Comparison of ENCODE assay signal across 8 worm cellular contexts in genomic region chrIII:12556104-12556503, ce11.
A peak's percentile ranks its signal among the peaks of the same experiment; 100 is the strongest.
TF ChIP-seq lines count a peak whose summit lies in the region.

No protein-coding gene starts in this region.

TF ChIP-seq in whole organism, L1 larva, 84 proteins besides CTCF, POLR2A, EP300 and RAD21 (continues in another document):
- TF ChIP-seq skn-1 (tag; optimal IDR thresholded peaks at IDR 0.05; lab: Kevin White, UChicago) (no peak), nhr-85 (tag; lab: Kevin White, UChicago) (no peak), hpl-2 (GFP tag; optimal IDR thresholded peaks at IDR 0.05; lab: Kevin White, UChicago) (no peak), ama-1 (optimal IDR thresholded peaks at IDR 0.05; lab: Kevin White, UChicago) (no peak), nhr-12 (tag; optimal IDR thresholded peaks at IDR 0.05; lab: Kevin White, UChicago) (no peak), zag-1 (tag; optimal IDR thresholded peaks at IDR 0.05; lab: Kevin White, UChicago) (no peak), nhr-77 (tag; optimal IDR thresholded peaks at IDR 0.05; lab: Kevin White, UChicago) (no peak), lin-13 (GFP tag; optimal IDR thresholded peaks at IDR 0.05; lab: Kevin White, UChicago) (peak; percentile 35), mef-2 (tag; optimal IDR thresholded peaks at IDR 0.05; lab: Kevin White, UChicago) (peak; percentile 25), lin-14 (GFP tag; optimal IDR thresholded peaks at IDR 0.05; lab: Kevin White, UChicago) (peak; percentile 93), vab-15 (tag; optimal IDR thresholded peaks at IDR 0.05; lab: Kevin White, UChicago) (no peak), hlh-4 (tag; optimal IDR thresholded peaks at IDR 0.05; lab: Kevin White, UChicago) (no peak)

TF ChIP-seq in whole organism, L2 larva, 48 proteins besides CTCF, POLR2A, EP300 and RAD21 (continues in another document):
- TF ChIP-seq skn-1 (tag; optimal IDR thresholded peaks at IDR 0.05; lab: Kevin White, UChicago) (no peak), lin-13 (GFP tag; optimal IDR thresholded peaks at IDR 0.05; lab: Kevin White, UChicago) (peak; percentile 29), dmd-4 (tag; optimal IDR thresholded peaks at IDR 0.05; lab: Kevin White, UChicago) (no peak), nhr-23 (tag; optimal IDR thresholded peaks at IDR 0.05; lab: Kevin White, UChicago) (no peak), sma-9 (GFP tag; optimal IDR thresholded peaks at IDR 0.05; lab: Kevin White, UChicago) (peak; percentile 79), sma-9 (tag; optimal IDR thresholded peaks at IDR 0.05; lab: Kevin White, UChicago) (no peak), F13H6.1 (tag; optimal IDR thresholded peaks at IDR 0.05; lab: Kevin White, UChicago) (peak; percentile 88), mdl-1 (tag; optimal IDR thresholded peaks at IDR 0.05; lab: Kevin White, UChicago) (peak; percentile 65 to 85), zag-1 (tag; optimal IDR thresholded peaks at IDR 0.05; lab: Kevin White, UChicago) (peak; percentile 68), C34F6.9 (tag; optimal IDR thresholded peaks at IDR 0.05; lab: Kevin White, UChicago) (peak; percentile 81), lin-39 (tag; optimal IDR thresholded peaks at IDR 0.05; lab: Kevin White, UChicago) (no peak), aly-2 (tag; optimal IDR thresholded peaks at IDR 0.05; lab: Kevin White, UChicago) (no peak)

TF ChIP-seq in whole organism, L3 larva, 47 proteins besides CTCF, POLR2A, EP300 and RAD21 (continues in another document):
- TF ChIP-seq jun-1 (tag; optimal IDR thresholded peaks at IDR 0.05; lab: Kevin White, UChicago) (no peak), eor-1 (tag; optimal IDR thresholded peaks at IDR 0.05; lab: Kevin White, UChicago) (no peak), mdl-1 (tag; optimal IDR thresholded peaks at IDR 0.05; lab: Kevin White, UChicago) (peak; percentile 75), lin-39 (tag; optimal IDR thresholded peaks at IDR 0.05; lab: Kevin White, UChicago) (peak; percentile 81), R02D3.7 (tag; optimal IDR thresholded peaks at IDR 0.05; lab: Kevin White, UChicago) (no peak), lsy-12 (tag; optimal IDR thresholded peaks at IDR 0.05; lab: Kevin White, UChicago) (no peak), nhr-25 (tag; optimal IDR thresholded peaks at IDR 0.05; lab: Kevin White, UChicago) (no peak), snpc-4 (tag; optimal IDR thresholded peaks at IDR 0.05; lab: Kevin White, UChicago) (peak; percentile 47), nhr-28 (tag; optimal IDR thresholded peaks at IDR 0.05; lab: Kevin White, UChicago) (no peak), nhr-67 (tag; optimal IDR thresholded peaks at IDR 0.05; lab: Kevin White, UChicago) (no peak), ceh-9 (tag; optimal IDR thresholded peaks at IDR 0.05; lab: Kevin White, UChicago) (no peak), zag-1 (tag; optimal IDR thresholded peaks at IDR 0.05; lab: Kevin White, UChicago) (no peak), nhr-76 (tag; optimal IDR thresholded peaks at IDR 0.05; lab: Kevin White, UChicago) (no peak)

TF ChIP-seq in whole organism, L4 larva, 104 proteins besides CTCF, POLR2A, EP300 and RAD21 (continues in another document):
- TF ChIP-seq T20F7.1 (GFP tag; optimal IDR thresholded peaks at IDR 0.05; lab: Kevin White, UChicago) (no peak), nhr-28 (tag; optimal IDR thresholded peaks at IDR 0.05; lab: Kevin White, UChicago) (no peak), ztf-11 (tag; optimal IDR thresholded peaks at IDR 0.05; lab: Kevin White, UChicago) (no peak), lin-38 (GFP tag; IDR thresholded peaks at IDR 0.05; lab: Robert Waterston, UW) (0 out of 2 replicates have a peak, but pooled peaks have one; percentile 18), daf-16 (GFP tag; optimal IDR thresholded peaks at IDR 0.05; lab: Kevin White, UChicago) (peak in 1 of 2 experiments; percentile 91), daf-16 (tag; optimal IDR thresholded peaks at IDR 0.05; lab: Kevin White, UChicago) (no peak), tag-97 (GFP tag; IDR thresholded peaks at IDR 0.05; lab: Robert Waterston, UW) (no peak), fos-1 (tag; optimal IDR thresholded peaks at IDR 0.05; lab: Kevin White, UChicago) (no peak), nhr-11 (tag; optimal IDR thresholded peaks at IDR 0.05; lab: Kevin White, UChicago) (peak; percentile 65), dmd-8 (GFP tag; IDR thresholded peaks at IDR 0.05; lab: Robert Waterston, UW) (no peak), ceh-44 (GFP tag; IDR thresholded peaks at IDR 0.05; lab: Robert Waterston, UW) (no peak), sdz-12 (GFP tag; optimal IDR thresholded peaks at IDR 0.05; lab: Kevin White, UChicago) (no peak)

TF ChIP-seq in whole organism, late embryonic, 69 proteins besides CTCF, POLR2A, EP300 and RAD21 (continues in another document):
- TF ChIP-seq unc-3 (GFP tag; conservative IDR thresholded peaks at IDR 0.05; lab: Robert Waterston, UW): no peak
- peak; percentile 38 for TF ChIP-seq unc-3 (tag; optimal IDR thresholded peaks at IDR 0.05; lab: Kevin White, UChicago)
- no peak for TF ChIP-seq lim-6 (tag; optimal IDR thresholded peaks at IDR 0.05; lab: Kevin White, UChicago)
- TF ChIP-seq unc-55 (GFP tag; optimal IDR thresholded peaks at IDR 0.05; lab: Kevin White, UChicago): peak; percentile 27
- TF ChIP-seq hlh-30 (tag; optimal IDR thresholded peaks at IDR 0.05; lab: Kevin White, UChicago; ENCODE audit: insufficient read depth): peak; percentile 57
- peak; percentile 20 for TF ChIP-seq ceh-31 (tag; optimal IDR thresholded peaks at IDR 0.05; lab: Kevin White, UChicago)
- peak; percentile 27 for TF ChIP-seq tbx-2 (tag; optimal IDR thresholded peaks at IDR 0.05; lab: Kevin White, UChicago)
- no peak for TF ChIP-seq dmd-4 (tag; optimal IDR thresholded peaks at IDR 0.05; lab: Kevin White, UChicago; ENCODE audit: borderline replicate concordance)
- peak; percentile 72 for TF ChIP-seq ceh-18 (tag; optimal IDR thresholded peaks at IDR 0.05; lab: Kevin White, UChicago)
- TF ChIP-seq tbx-7 (tag; optimal IDR thresholded peaks at IDR 0.05; lab: Kevin White, UChicago): no peak
- peak; percentile 62 for TF ChIP-seq unc-42 (tag; optimal IDR thresholded peaks at IDR 0.05; lab: Kevin White, UChicago)
- TF ChIP-seq ceh-34 (tag; optimal IDR thresholded peaks at IDR 0.05; lab: Kevin White, UChicago): peak; percentile 51

TF ChIP-seq in whole organism, midembryonic, 9 proteins besides CTCF, POLR2A, EP300 and RAD21:
- TF ChIP-seq flt-1 (GFP tag; IDR thresholded peaks at IDR 0.05; lab: Robert Waterston, UW) (peak; percentile 47; the same call in 1 of the 2 replicates), cog-1 (tag; optimal IDR thresholded peaks at IDR 0.05; lab: Kevin White, UChicago) (peak; percentile 11), ref-1 (GFP tag; conservative IDR thresholded peaks at IDR 0.05; lab: Robert Waterston, UW) (no peak)

TF ChIP-seq in whole organism, mixed stage, embryonic, 35 proteins besides CTCF, POLR2A, EP300 and RAD21:
- peak; percentile 87 for TF ChIP-seq hlh-1 (tag; optimal IDR thresholded peaks at IDR 0.05; lab: Kevin White, UChicago)
- TF ChIP-seq pha-4 (tag; optimal IDR thresholded peaks at IDR 0.05; lab: Kevin White, UChicago): peak; percentile 18
- no peak for TF ChIP-seq sptf-1 (tag; optimal IDR thresholded peaks at IDR 0.05; lab: Kevin White, UChicago)
- no peak for TF ChIP-seq ztf-11 (tag; optimal IDR thresholded peaks at IDR 0.05; lab: Kevin White, UChicago)
- peak; percentile 51 for TF ChIP-seq ces-1 (GFP tag; optimal IDR thresholded peaks at IDR 0.05; lab: Kevin White, UChicago)
TF ChIP-seq in whole organism, mixed stage, embryonic: peak in this region for 3.

TF ChIP-seq in whole organism, young adult, 124 proteins besides CTCF, POLR2A, EP300 and RAD21:
- TF ChIP-seq T07F8.4 (tag; optimal IDR thresholded peaks at IDR 0.05; lab: Kevin White, UChicago) (no peak), B0019.2 (GFP tag; conservative IDR thresholded peaks at IDR 0.05; lab: Robert Waterston, UW) (no peak), lir-1 (GFP tag; conservative IDR thresholded peaks at IDR 0.05; lab: Robert Waterston, UW) (no peak), lin-40 (tag; optimal IDR thresholded peaks at IDR 0.05; lab: Kevin White, UChicago) (peak; percentile 27), attf-6 (GFP tag; IDR thresholded peaks at IDR 0.05; lab: Robert Waterston, UW) (no peak), egrh-3 (GFP tag; IDR thresholded peaks at IDR 0.05; lab: Robert Waterston, UW) (no peak), lin-35 (GFP tag; optimal IDR thresholded peaks at IDR 0.05; lab: Kevin White, UChicago) (peak in 1 of 3 experiments; percentile 32), K12H6.12 (tag; optimal IDR thresholded peaks at IDR 0.05; lab: Kevin White, UChicago) (peak; percentile 61), K11D2.4 (GFP tag; IDR thresholded peaks at IDR 0.05; lab: Robert Waterston, UW) (no peak), zfh-2 (GFP tag; conservative IDR thresholded peaks at IDR 0.05; lab: Robert Waterston, UW) (peak; percentile 83; the same call in 1 of the 2 replicates), Y95B8A.8 (GFP tag; IDR thresholded peaks at IDR 0.05; lab: Robert Waterston, UW) (no peak), egl-18 (GFP tag; IDR thresholded peaks at IDR 0.05; lab: Robert Waterston, UW) (0 out of 2 replicates have a peak, but pooled peaks have one; percentile 46), sea-2 (GFP tag; IDR thresholded peaks at IDR 0.05; lab: Robert Waterston, UW) (no peak), nhr-179 (tag; optimal IDR thresholded peaks at IDR 0.05; lab: Kevin White, UChicago) (no peak), attf-5 (GFP tag; optimal IDR thresholded peaks at IDR 0.05; lab: Kevin White, UChicago) (peak; percentile 41), cebp-1 (GFP tag; IDR thresholded peaks at IDR 0.05; lab: Robert Waterston, UW) (no peak), cebp-1 (tag; optimal IDR thresholded peaks at IDR 0.05; lab: Kevin White, UChicago) (peak; percentile 52), chd-7 (tag; optimal IDR thresholded peaks at IDR 0.05; lab: Kevin White, UChicago) (peak; percentile 53), hmg-1.2 (GFP tag; IDR thresholded peaks at IDR 0.05; lab: Robert Waterston, UW) (peak; percentile 67)
